Worm (Caenorhabditis elegans) whole organism, late embryonic: ENCODE data around the gene F45F2.10.

Experiments
- ama-1 ChIP-seq: fragments of 150-350 bp; optimal IDR thresholded peaks from 2 replicates; lab custom pipeline; 2014
- ceh-34 ChIP-seq: sonication (generic microtip); optimal IDR thresholded peaks from 2 replicates; lab custom pipeline; 2016; ENCODE audit warnings: mild to moderate bottlenecking, missing genetic modification characterization, missing compliant biosample characterization
- ceh-45 ChIP-seq: fragments of 200-800 bp; sonication (Bioruptor generic); IDR thresholded peaks from 2 replicates; pipeline ENCODE4 v1.3.6; 2022; ENCODE audit warnings: missing genetic modification reagents, missing genetic modification characterization, missing compliant biosample characterization
- ceh-48 ChIP-seq: sonication (generic microtip); optimal IDR thresholded peaks from 2 replicates; lab custom pipeline; 2016; ENCODE audit warnings: missing genetic modification characterization, inconsistent platforms, missing compliant biosample characterization
- lin-11 ChIP-seq: fragments of 200-800 bp; sonication (Bioruptor generic); optimal IDR thresholded peaks from 2 replicates; lab custom pipeline; 2018; ENCODE audit warnings: mild to moderate bottlenecking, missing genetic modification characterization, missing compliant biosample characterization
- mec-3 ChIP-seq: sonication (generic microtip); optimal IDR thresholded peaks from 2 replicates; lab custom pipeline; 2016; ENCODE audit warnings: borderline replicate concordance, missing genetic modification characterization, missing compliant biosample characterization
- nhr-11 ChIP-seq: fragments of 150-350 bp; optimal IDR thresholded peaks from 2 replicates; lab custom pipeline; 2014; ENCODE audit warnings: missing biosample characterization, missing genetic modification characterization

- TF ChIP-seq ceh-48 (tag; lab: Kevin White, UChicago): no peak
- no peak for TF ChIP-seq nhr-11 (tag; lab: Kevin White, UChicago)
- TF ChIP-seq ama-1: no peak
- no peak for TF ChIP-seq ceh-45 (GFP tag; lab: Robert Waterston, UW)
- no peak for TF ChIP-seq ceh-34 (tag; lab: Kevin White, UChicago)
- no peak for TF ChIP-seq mec-3 (tag; lab: Kevin White, UChicago)
- no peak for TF ChIP-seq lin-11 (tag; lab: Kevin White, UChicago)
Measured at ce11 chrV:8518283-8518682, 389 bp downstream of the F45F2.10 start.
